Worm (Caenorhabditis elegans) whole organism, early embryonic: ENCODE measurements around the gene C24A3.4.

Experiments used
- ama-1 ChIP-seq: fragments of 150-350 bp; optimal IDR thresholded peaks from 2 replicates; lab custom pipeline; 2014
- ets-7 ChIP-seq: sonication (generic microtip); optimal IDR thresholded peaks from 2 replicates; lab custom pipeline; 2016; ENCODE audit warnings: missing genotype, missing genetic modification characterization, missing compliant biosample characterization
- scrt-1 ChIP-seq: fragments of 200-800 bp; sonication (Bioruptor generic); IDR thresholded peaks from 2 replicates; pipeline ENCODE4 v1.3.6; 2022; ENCODE audit warnings: missing genetic modification characterization, missing compliant biosample characterization
- tbx-37 ChIP-seq: fragments of 200-800 bp; sonication (Bioruptor generic); conservative IDR thresholded peaks from 2 replicates; pipeline ENCODE4 v1.3.6; 2022; ENCODE audit warnings: missing genetic modification reagents, missing genetic modification characterization, missing compliant biosample characterization
- tra-4 ChIP-seq: sonication (generic microtip); optimal IDR thresholded peaks from 2 replicates; lab custom pipeline; 2017; ENCODE audit warnings: missing genetic modification characterization, missing compliant biosample characterization

ce11 chrX:9024270-9024669, 32.1 kb downstream of the C24A3.4 start:
- no peak for TF ChIP-seq ets-7 (tag; lab: Kevin White, UChicago)
- TF ChIP-seq scrt-1: no peak
- TF ChIP-seq tbx-37 (GFP tag; lab: Robert Waterston, UW): peak; percentile 51; the same call in 1 of the 2 replicates
- no peak for TF ChIP-seq ama-1 (lab: Kevin White, UChicago)
- peak; percentile 18 for TF ChIP-seq tra-4 (tag; lab: Kevin White, UChicago)
